Fruit fly (Drosophila melanogaster): Measurements from ENCODE around the gene Phlpp.

Gene Phlpp

dm6 chr2L:19051534-19052100 lies 7.3 kb upstream of the Phlpp start, which contains the start of gene Rpn3 (continued):
- peak; percentile 73 for TF ChIP-seq CG8089 (GFP tag; optimal IDR thresholded peaks at IDR 0.05)
- peak; percentile 91 for TF ChIP-seq CG30403 (GFP tag; optimal IDR thresholded peaks at IDR 0.05)
- TF ChIP-seq CG2116 (GFP tag; optimal IDR thresholded peaks at IDR 0.05) = peak; percentile 75
- TF ChIP-seq GATAe (GFP tag; conservative IDR thresholded peaks at IDR 0.05) = 0 out of 2 replicates have a peak, but pooled peaks have one; percentile 34
- peak; percentile 89 for TF ChIP-seq Ada2b (GFP tag; IDR thresholded peaks at IDR 0.05)
- peak; percentile 80 for TF ChIP-seq CG11504 (tag; optimal IDR thresholded peaks at IDR 0.05)
- peak; percentile 29 for TF ChIP-seq btn (GFP tag; optimal IDR thresholded peaks at IDR 0.05)
- peak; percentile 87 for TF ChIP-seq CG32772 (GFP tag; IDR thresholded peaks at IDR 0.05)
- peak; percentile 83 for TF ChIP-seq PHDP (tag; optimal IDR thresholded peaks at IDR 0.05)
- peak; percentile 10; the same call in 1 of the 2 replicates for TF ChIP-seq Poxn (GFP tag; IDR thresholded peaks at IDR 0.05)
- peak; percentile 93 for TF ChIP-seq Ets65A (GFP tag)
- peak; percentile 84 for TF ChIP-seq unpg (GFP tag; optimal IDR thresholded peaks at IDR 0.05)
- TF ChIP-seq slbo (GFP tag; IDR thresholded peaks at IDR 0.05) = peak; percentile 90
- peak; percentile 62 for TF ChIP-seq CG2202 (tag; optimal IDR thresholded peaks at IDR 0.05)
- TF ChIP-seq zfh1 (GFP tag; IDR thresholded peaks at IDR 0.05) = peak; percentile 90
- peak; percentile 86 for TF ChIP-seq CG11695 (GFP tag; IDR thresholded peaks at IDR 0.05)
- peak; percentile 40; the same call in 1 of the 2 replicates for TF ChIP-seq Bgb (GFP tag; IDR thresholded peaks at IDR 0.05; ENCODE audit: partially characterized antibody)
- peak; percentile 84 for TF ChIP-seq zen (tag; optimal IDR thresholded peaks at IDR 0.05)
- TF ChIP-seq disco-r (GFP tag; optimal IDR thresholded peaks at IDR 0.05) = peak; percentile 60
- peak; percentile 82 for TF ChIP-seq CG13424 (tag; optimal IDR thresholded peaks at IDR 0.05)
- no peak for TF ChIP-seq Sin3A (optimal IDR thresholded peaks at IDR 0.05)
- peak; percentile 59 for TF ChIP-seq ewg (GFP tag; optimal IDR thresholded peaks at IDR 0.05)
- TF ChIP-seq CG11085 (GFP tag; IDR thresholded peaks at IDR 0.05) = peak; percentile 69; the same call in 1 of the 2 replicates
- no peak for TF ChIP-seq CG7963 (GFP tag; IDR thresholded peaks at IDR 0.05; ENCODE audit: partially characterized antibody)
- peak; percentile 34 for TF ChIP-seq Lhr (GFP tag; optimal IDR thresholded peaks at IDR 0.05)
- TF ChIP-seq hkb (optimal IDR thresholded peaks at IDR 0.05) = no peak
- peak; percentile 92 for TF ChIP-seq hkb (GFP tag; IDR thresholded peaks at IDR 0.05)
- TF ChIP-seq dm (GFP tag; optimal IDR thresholded peaks at IDR 0.05) = peak; percentile 80
- no peak for TF ChIP-seq grn (GFP tag; optimal IDR thresholded peaks at IDR 0.05)
- peak; percentile 74 for TF ChIP-seq CG11696 (GFP tag; IDR thresholded peaks at IDR 0.05)
- TF ChIP-seq CG1529 (GFP tag; optimal IDR thresholded peaks at IDR 0.05) = peak; percentile 37
- TF ChIP-seq zf30C (GFP tag; optimal IDR thresholded peaks at IDR 0.05) = peak; percentile 96
- peak; percentile 63 for TF ChIP-seq danr (GFP tag; IDR thresholded peaks at IDR 0.05)
- peak; percentile 77 for TF ChIP-seq CG32767 (GFP tag; IDR thresholded peaks at IDR 0.05)
- no peak for TF ChIP-seq nau (GFP tag; optimal IDR thresholded peaks at IDR 0.05)
- peak; percentile 91 for TF ChIP-seq Ptx1 (GFP tag; IDR thresholded peaks at IDR 0.05)
- peak; percentile 53; the same call in 1 of the 2 replicates for TF ChIP-seq seq (GFP tag; IDR thresholded peaks at IDR 0.05)
- TF ChIP-seq emc (GFP tag; optimal IDR thresholded peaks at IDR 0.05) = no peak
- peak; percentile 68; the same call in 2 of the 3 replicates for TF ChIP-seq hb (GFP tag; IDR thresholded peaks at IDR 0.05; ENCODE audit: partially characterized antibody)
- peak; percentile 71 for TF ChIP-seq Oaz (GFP tag; IDR thresholded peaks at IDR 0.05)
- TF ChIP-seq gce (GFP tag; IDR thresholded peaks at IDR 0.05) = 0 out of 3 replicates have a peak, but pooled peaks have one; percentile 33
- no peak for TF ChIP-seq ERR (GFP tag; optimal IDR thresholded peaks at IDR 0.05)
- peak; percentile 83 for TF ChIP-seq CG7786 (GFP tag; optimal IDR thresholded peaks at IDR 0.05)
- no peak for TF ChIP-seq sc (optimal IDR thresholded peaks at IDR 0.05)
- peak; percentile 73 for TF ChIP-seq sc (GFP tag; optimal IDR thresholded peaks at IDR 0.05)
- no peak for TF ChIP-seq CG8478 (optimal IDR thresholded peaks at IDR 0.05)
- TF ChIP-seq CG8388 (GFP tag; optimal IDR thresholded peaks at IDR 0.05) = peak; percentile 78
- peak; percentile 69 for TF ChIP-seq gsb-n (tag; optimal IDR thresholded peaks at IDR 0.05)
- no peak for TF ChIP-seq insv (GFP tag; optimal IDR thresholded peaks at IDR 0.05)
- TF ChIP-seq CG17328 (GFP tag; IDR thresholded peaks at IDR 0.05) = peak; percentile 91
- peak; percentile 22 for TF ChIP-seq pb (GFP tag; optimal IDR thresholded peaks at IDR 0.05)
- peak; percentile 88 for TF ChIP-seq Chrac-16 (GFP tag; optimal IDR thresholded peaks at IDR 0.05)

Data from whole organism, embryonic.